Worm (Caenorhabditis elegans) whole organism, young adult: ENCODE results near the gene str-250.

Experiments used
- B0035.1 ChIP-seq: sonication (generic microtip); optimal IDR thresholded peaks from 2 replicates; lab custom pipeline; 2016; ENCODE audit warnings: missing genetic modification characterization, mild to moderate bottlenecking, missing compliant biosample characterization, missing genotype, missing genetic modification reagents
- B0336.3 ChIP-seq: fragments of 200-800 bp; sonication (Bioruptor generic); IDR thresholded peaks from 2 replicates; pipeline ENCODE4 v1.3.6; 2022; ENCODE audit warnings: missing genetic modification characterization, missing compliant biosample characterization
- C17E4.6 ChIP-seq: fragments of 200-800 bp; sonication (Bioruptor generic); IDR thresholded peaks from 2 replicates; pipeline ENCODE4 v1.3.6; 2022; ENCODE audit warnings: missing genetic modification reagents, missing genetic modification characterization, missing compliant biosample characterization
- F23B12.7 ChIP-seq: sonication (generic microtip); optimal IDR thresholded peaks from 2 replicates; lab custom pipeline; 2017; ENCODE audit warnings: missing genetic modification characterization, mild to moderate bottlenecking, missing compliant biosample characterization, antibody characterized with exemption, moderate library complexity; ENCODE audit not compliant: insufficient read depth
- F39B2.1 ChIP-seq: fragments of 200-800 bp; sonication (Bioruptor generic); IDR thresholded peaks from 2 replicates; pipeline ENCODE4 v1.3.6; 2022; ENCODE audit warnings: missing genetic modification reagents, missing genetic modification characterization, missing compliant biosample characterization
- F57A8.1 ChIP-seq: fragments of 200-800 bp; sonication (Bioruptor generic); optimal IDR thresholded peaks from 2 replicates; lab custom pipeline; 2018; ENCODE audit warnings: mild to moderate bottlenecking, missing genetic modification characterization, moderate library complexity, missing compliant biosample characterization
- K11D2.4 ChIP-seq: fragments of 200-800 bp; sonication (Bioruptor generic); IDR thresholded peaks from 2 replicates; pipeline ENCODE4 v1.3.6; 2022; ENCODE audit warnings: missing genetic modification reagents, missing genetic modification characterization, missing compliant biosample characterization
- Y79H2A.3 ChIP-seq: fragments of 200-800 bp; sonication (Bioruptor generic); conservative IDR thresholded peaks from 2 replicates; pipeline ENCODE4 v1.3.6; 2022; ENCODE audit warnings: missing genetic modification reagents, missing genetic modification characterization, missing compliant biosample characterization
- Y95B8A.8 ChIP-seq: fragments of 200-800 bp; sonication (Bioruptor generic); IDR thresholded peaks from 2 replicates; pipeline ENCODE4 v1.3.6; 2022; ENCODE audit warnings: missing genetic modification reagents, missing genetic modification characterization, missing compliant biosample characterization
- atf-7 ChIP-seq: sonication (generic microtip); optimal IDR thresholded peaks from 2 replicates; lab custom pipeline; 2017; ENCODE audit warnings: mild to moderate bottlenecking, missing genetic modification characterization, missing compliant biosample characterization
- bed-1 ChIP-seq: fragments of 200-800 bp; sonication (Bioruptor generic); IDR thresholded peaks from 2 replicates; pipeline ENCODE4 v1.3.6; 2022; ENCODE audit warnings: missing genetic modification reagents, missing genetic modification characterization, missing compliant biosample characterization
- bed-2 ChIP-seq: fragments of 200-800 bp; sonication (Bioruptor generic); IDR thresholded peaks from 2 replicates; pipeline ENCODE4 v1.3.6; 2022; ENCODE audit warnings: missing genetic modification reagents, missing genetic modification characterization, missing compliant biosample characterization
- ceh-58 ChIP-seq: fragments of 200-800 bp; sonication (Bioruptor generic); IDR thresholded peaks from 2 replicates; pipeline ENCODE4 v1.3.6; 2022; ENCODE audit warnings: missing genetic modification characterization, missing compliant biosample characterization
- ceh-91 ChIP-seq: fragments of 200-800 bp; sonication (Bioruptor generic); IDR thresholded peaks from 2 replicates; pipeline ENCODE4 v1.3.6; 2022; ENCODE audit warnings: missing genetic modification reagents, missing genetic modification characterization, missing compliant biosample characterization
- dpff-1 ChIP-seq: sonication (generic microtip); optimal IDR thresholded peaks from 2 replicates; lab custom pipeline; 2017; ENCODE audit warnings: mild to moderate bottlenecking, missing genetic modification characterization, missing compliant biosample characterization
- efl-1 ChIP-seq: fragments of 150-350 bp; optimal IDR thresholded peaks from 2 replicates; lab custom pipeline; 2014; ENCODE audit warnings: missing biosample characterization, missing genetic modification reagents, missing genetic modification characterization
- egl-18 ChIP-seq: fragments of 200-800 bp; sonication (Bioruptor generic); IDR thresholded peaks from 2 replicates; pipeline ENCODE4 v1.3.6; 2022; ENCODE audit warnings: missing genetic modification reagents, missing genetic modification characterization, missing compliant biosample characterization
- egl-44 ChIP-seq: fragments of 200-800 bp; sonication (Bioruptor generic); IDR thresholded peaks from 2 replicates; pipeline ENCODE4 v1.3.6; 2022; ENCODE audit warnings: missing genetic modification reagents, missing genetic modification characterization, missing compliant biosample characterization
- ekl-4 ChIP-seq: fragments of 200-800 bp; sonication (Bioruptor generic); IDR thresholded peaks from 2 replicates; pipeline ENCODE4 v1.3.6; 2022; ENCODE audit warnings: missing genetic modification reagents, missing genetic modification characterization, missing compliant biosample characterization
- hmg-1.2 ChIP-seq: fragments of 200-800 bp; sonication (Bioruptor generic); IDR thresholded peaks from 2 replicates; pipeline ENCODE4 v1.3.6; 2022; ENCODE audit warnings: missing genetic modification reagents, missing genetic modification characterization, missing compliant biosample characterization
- hmg-20 ChIP-seq: fragments of 200-800 bp; sonication (Bioruptor generic); IDR thresholded peaks from 2 replicates; pipeline ENCODE4 v1.3.6; 2022; ENCODE audit warnings: missing genetic modification reagents, missing genetic modification characterization, missing compliant biosample characterization
- lag-1 ChIP-seq: fragments of 200-800 bp; sonication (Bioruptor generic); IDR thresholded peaks from 2 replicates; pipeline ENCODE4 v1.3.6; 2022; ENCODE audit warnings: missing genetic modification reagents, missing genetic modification characterization, missing compliant biosample characterization
- let-526 ChIP-seq: fragments of 200-800 bp; sonication (Bioruptor generic); IDR thresholded peaks from 2 replicates; pipeline ENCODE4 v1.3.6; 2022; ENCODE audit warnings: missing genetic modification reagents, missing genetic modification characterization, missing compliant biosample characterization
- let-607 ChIP-seq, 2 experiments: fragments of 200-800 bp in 1 of 2; sonication (Bioruptor generic) in 1 of 2; sonication (generic microtip) in 1 of 2; optimal IDR thresholded peaks; 2 replicates each; lab custom pipeline; 2016 to 2018; ENCODE audit warnings: mild to moderate bottlenecking in 2 of 2, missing compliant biosample characterization in 2 of 2, missing genetic modification characterization in 2 of 2, moderate library complexity in 2 of 2, missing genotype in 1 of 2
- lin-26 ChIP-seq: fragments of 200-800 bp; sonication (Bioruptor generic); IDR thresholded peaks from 2 replicates; pipeline ENCODE4 v1.3.6; 2022; ENCODE audit warnings: missing genetic modification reagents, missing genetic modification characterization, missing compliant biosample characterization
- lin-35 ChIP-seq, 3 experiments: fragments of 150-350 bp in 2 of 3; sonication (generic microtip) in 1 of 3; optimal IDR thresholded peaks; 2 replicates each; lab custom pipeline; 2014 to 2018; ENCODE audit warnings: missing biosample characterization in 3 of 3, missing genetic modification characterization in 3 of 3, missing genetic modification reagents in 3 of 3
- lin-40 ChIP-seq: sonication (generic microtip); optimal IDR thresholded peaks from 2 replicates; lab custom pipeline; 2016; ENCODE audit warnings: missing genetic modification characterization, mild to moderate bottlenecking, missing compliant biosample characterization, missing genotype, missing genetic modification reagents
- lir-1 ChIP-seq: fragments of 200-800 bp; sonication (Bioruptor generic); conservative IDR thresholded peaks from 2 replicates; pipeline ENCODE4 v1.3.6; 2022; ENCODE audit warnings: missing genetic modification reagents, missing genetic modification characterization, missing compliant biosample characterization
- mel-28 ChIP-seq: sonication (generic microtip); optimal IDR thresholded peaks from 2 replicates; lab custom pipeline; 2016; ENCODE audit warnings: borderline replicate concordance, mild to moderate bottlenecking, missing genetic modification characterization, missing compliant biosample characterization
- nfya-1 ChIP-seq: sonication (generic microtip); optimal IDR thresholded peaks from 2 replicates; lab custom pipeline; 2017; ENCODE audit warnings: antibody characterized with exemption, missing compliant biosample characterization, missing genetic modification characterization, borderline replicate concordance; ENCODE audit not compliant: insufficient read depth
- nfyb-1 ChIP-seq: fragments of 200-800 bp; sonication (Bioruptor generic); IDR thresholded peaks from 2 replicates; pipeline ENCODE4 v1.3.6; 2022; ENCODE audit warnings: missing genetic modification reagents, missing genetic modification characterization, missing compliant biosample characterization
- nhr-179 ChIP-seq: sonication (generic microtip); optimal IDR thresholded peaks from 2 replicates; lab custom pipeline; 2016; ENCODE audit warnings: mild to moderate bottlenecking, missing genetic modification characterization, missing compliant biosample characterization
- nhr-27 ChIP-seq: fragments of 200-800 bp; sonication (Bioruptor generic); optimal IDR thresholded peaks from 2 replicates; lab custom pipeline; 2018; ENCODE audit warnings: mild to moderate bottlenecking, missing genetic modification characterization, moderate library complexity, missing compliant biosample characterization
- nhr-80 ChIP-seq: sonication (generic microtip); optimal IDR thresholded peaks from 2 replicates; lab custom pipeline; 2016; ENCODE audit warnings: missing genetic modification characterization, missing compliant biosample characterization
- rec-8 ChIP-seq, 2 experiments: sonication (generic microtip); optimal IDR thresholded peaks; 2 replicates each; lab custom pipeline; 2016; ENCODE audit warnings: mild to moderate bottlenecking in 2 of 2, missing genetic modification characterization in 2 of 2, missing genetic modification reagents in 2 of 2, missing genotype in 2 of 2, missing biosample characterization in 1 of 2, missing compliant biosample characterization in 1 of 2, moderate library complexity in 1 of 2
- sea-2 ChIP-seq: fragments of 200-800 bp; sonication (Bioruptor generic); IDR thresholded peaks from 2 replicates; pipeline ENCODE4 v1.3.6; 2022; ENCODE audit warnings: missing genetic modification characterization, missing compliant biosample characterization
- snpc-1.1 ChIP-seq: sonication (generic microtip); optimal IDR thresholded peaks from 2 replicates; lab custom pipeline; 2017; ENCODE audit warnings: missing genetic modification characterization, mild to moderate bottlenecking, missing compliant biosample characterization, antibody characterized with exemption, moderate library complexity, missing genotype, missing genetic modification reagents; ENCODE audit not compliant: insufficient read depth
- tbp1 ChIP-seq: fragments of 200-800 bp; sonication (Bioruptor generic); optimal IDR thresholded peaks from 2 replicates; lab custom pipeline; 2018; ENCODE audit warnings: mild to moderate bottlenecking, missing genetic modification characterization, missing compliant biosample characterization
- tbx-9 ChIP-seq: sonication (generic microtip); optimal IDR thresholded peaks from 2 replicates; lab custom pipeline; 2016; ENCODE audit warnings: borderline replicate concordance, missing genetic modification characterization, inconsistent platforms, missing compliant biosample characterization
- tlf-1 ChIP-seq: fragments of 200-800 bp; sonication (Bioruptor generic); optimal IDR thresholded peaks from 2 replicates; lab custom pipeline; 2018; ENCODE audit warnings: mild to moderate bottlenecking, missing genetic modification characterization, missing compliant biosample characterization
- unc-62 ChIP-seq: fragments of 150-350 bp; optimal IDR thresholded peaks from 2 replicates; lab custom pipeline; 2014; ENCODE audit warnings: missing biosample characterization, missing genetic modification reagents, missing genetic modification characterization
- zim-3 ChIP-seq: sonication (generic microtip); optimal IDR thresholded peaks from 2 replicates; lab custom pipeline; 2017; ENCODE audit warnings: mild to moderate bottlenecking, missing genetic modification characterization, moderate library complexity, missing compliant biosample characterization

str-250 gene

ce11 chrV:13902495-13902894 lies 15.9 kb upstream of the str-250 start, which contains the start of gene C06B3.1:
TSS of gene C06B3.1 (plus strand) at chrV:13902795.
- TF ChIP-seq lin-26 (GFP tag; lab: Robert Waterston, UW), result no peak
- no peak for TF ChIP-seq F23B12.7 (tag; lab: Kevin White, UChicago)
- no peak for TF ChIP-seq unc-62 (GFP tag; lab: Kevin White, UChicago)
- TF ChIP-seq sea-2 (GFP tag; lab: Robert Waterston, UW), result no peak
- TF ChIP-seq lin-40 (tag; lab: Kevin White, UChicago), result no peak
- no peak for TF ChIP-seq nhr-27 (tag; lab: Kevin White, UChicago)
- no peak for TF ChIP-seq egl-44 (GFP tag; lab: Robert Waterston, UW)

- TF ChIP-seq F57A8.1, result no peak
- no peak for TF ChIP-seq lir-1 (GFP tag; lab: Robert Waterston, UW)
- TF ChIP-seq nhr-80 (tag; lab: Kevin White, UChicago), result no peak
- TF ChIP-seq mel-28 (tag; lab: Kevin White, UChicago), result no peak
- TF ChIP-seq snpc-1.1 (tag; lab: Kevin White, UChicago), result no peak
- TF ChIP-seq hmg-20 (GFP tag; lab: Robert Waterston, UW), result no peak
- TF ChIP-seq tlf-1, result no peak
- no peak for TF ChIP-seq B0336.3 (GFP tag; lab: Robert Waterston, UW)
- no peak for TF ChIP-seq let-607 (tag; optimal IDR thresholded peaks at IDR 0.05; lab: Kevin White, UChicago)
- no peak for TF ChIP-seq atf-7 (tag; lab: Kevin White, UChicago)
- TF ChIP-seq K11D2.4, result no peak
- no peak for TF ChIP-seq let-526 (GFP tag; lab: Robert Waterston, UW)
- no peak for TF ChIP-seq egl-18 (GFP tag; lab: Robert Waterston, UW)
- TF ChIP-seq nhr-179 (tag; lab: Kevin White, UChicago), result no peak
- no peak for TF ChIP-seq bed-2
Observed at ce11 chrV:13904446-13904845, 14.0 kb upstream of the str-250 start, which contains the start of gene stdh-3. TSS of gene stdh-3 (plus strand) at chrV:13904611.

ce11 chrV:13906166-13906565 lies 12.3 kb upstream of the str-250 start, which contains the start of gene stdh-1:
TSS of gene stdh-1 (plus strand) at chrV:13906492.
- TF ChIP-seq hmg-1.2 (GFP tag; lab: Robert Waterston, UW), result peak; percentile 62; the same call in 1 of the 2 replicates
- no peak for TF ChIP-seq mel-28 (tag; lab: Kevin White, UChicago)
- TF ChIP-seq nhr-80 (tag; lab: Kevin White, UChicago), result peak; percentile 6

ce11 chrV:13907557-13908104 lies 10.8 kb upstream of the str-250 start:
- TF ChIP-seq nfyb-1 (GFP tag; lab: Robert Waterston, UW) (peak; percentile 95), tbx-9 (tag; lab: Kevin White, UChicago) (no peak), nhr-80 (tag; lab: Kevin White, UChicago) (peak; percentile 47), lag-1 (0 out of 2 replicates have a peak, but pooled peaks have one; percentile 69), C17E4.6 (0 out of 2 replicates have a peak, but pooled peaks have one; percentile 34), dpff-1 (tag; lab: Kevin White, UChicago) (no peak), B0035.1 (tag; lab: Kevin White, UChicago) (peak; percentile 69), bed-1 (GFP tag; lab: Robert Waterston, UW) (no peak), Y79H2A.3 (peak; percentile 64; the same call in 1 of the 2 replicates), ekl-4 (GFP tag; lab: Robert Waterston, UW) (peak; percentile 68), efl-1 (no peak), rec-8 (tag; optimal IDR thresholded peaks at IDR 0.05; lab: Kevin White, UChicago) (no peak), Y95B8A.8 (GFP tag; lab: Robert Waterston, UW) (peak; percentile 88), tbp1 (GFP tag; lab: Kevin White, UChicago) (peak; percentile 71), nfya-1 (no peak), zim-3 (tag; lab: Kevin White, UChicago) (peak; percentile 16), ceh-91 (no peak), F39B2.1 (no peak), bed-2 (no peak), ceh-58 (GFP tag; lab: Robert Waterston, UW) (no peak), lin-35 (GFP tag; optimal IDR thresholded peaks at IDR 0.05; lab: Kevin White, UChicago) (peak in 1 of 3 experiments; percentile 55)
